Worm (Caenorhabditis elegans) whole organism, early embryonic: ENCODE data around the gene sra-27.
A peak's percentile ranks its signal among the peaks of the same experiment; 100 is the strongest.

Source experiments
- B0310.2 ChIP-seq: sonication (generic microtip); optimal IDR thresholded peaks from 2 replicates; lab custom pipeline; 2016; ENCODE audit warnings: mild to moderate bottlenecking, missing genetic modification characterization, missing compliant biosample characterization
- F13C5.2 ChIP-seq: sonication (generic microtip); optimal IDR thresholded peaks from 2 replicates; lab custom pipeline; 2017; ENCODE audit warnings: mild to moderate bottlenecking, missing genetic modification characterization, inconsistent platforms, missing compliant biosample characterization
- aly-1 ChIP-seq: sonication (generic microtip); optimal IDR thresholded peaks from 2 replicates; lab custom pipeline; 2016; ENCODE audit warnings: missing genetic modification characterization, missing compliant biosample characterization
- ama-1 ChIP-seq: fragments of 150-350 bp; optimal IDR thresholded peaks from 2 replicates; lab custom pipeline; 2014
- ceh-13 ChIP-seq: fragments of 200-800 bp; sonication (Bioruptor generic); optimal IDR thresholded peaks from 2 replicates; lab custom pipeline; 2018; ENCODE audit warnings: mild to moderate bottlenecking, missing genetic modification characterization, missing compliant biosample characterization
- ceh-36 ChIP-seq: sonication (generic microtip); optimal IDR thresholded peaks from 2 replicates; lab custom pipeline; 2016; ENCODE audit warnings: missing genetic modification characterization, inconsistent platforms, missing compliant biosample characterization
- ets-7 ChIP-seq: sonication (generic microtip); optimal IDR thresholded peaks from 2 replicates; lab custom pipeline; 2016; ENCODE audit warnings: missing genotype, missing genetic modification characterization, missing compliant biosample characterization
- flt-1 ChIP-seq: fragments of 200-800 bp; sonication (Bioruptor generic); IDR thresholded peaks from 2 replicates; pipeline ENCODE4 v1.3.6; 2022; ENCODE audit warnings: missing genetic modification characterization, missing compliant biosample characterization
- hmbx-1 ChIP-seq: sonication (generic microtip); optimal IDR thresholded peaks from 2 replicates; lab custom pipeline; 2016; ENCODE audit warnings: mild to moderate bottlenecking, missing genetic modification characterization, missing compliant biosample characterization
- hmg-4 ChIP-seq: fragments of 200-800 bp; sonication (Bioruptor generic); optimal IDR thresholded peaks from 2 replicates; lab custom pipeline; 2018; ENCODE audit warnings: mild to moderate bottlenecking, missing genetic modification characterization, missing compliant biosample characterization
- hnd-1 ChIP-seq: sonication (generic microtip); optimal IDR thresholded peaks from 2 replicates; lab custom pipeline; 2016; ENCODE audit warnings: missing genetic modification characterization, missing compliant biosample characterization
- pes-1 ChIP-seq: fragments of 200-800 bp; sonication (Bioruptor generic); IDR thresholded peaks from 2 replicates; pipeline ENCODE4 v1.3.6; 2022; ENCODE audit warnings: missing genetic modification reagents, missing genetic modification characterization, missing compliant biosample characterization
- scrt-1 ChIP-seq: fragments of 200-800 bp; sonication (Bioruptor generic); IDR thresholded peaks from 2 replicates; pipeline ENCODE4 v1.3.6; 2022; ENCODE audit warnings: missing genetic modification characterization, missing compliant biosample characterization
- sea-1 ChIP-seq: fragments of 200-800 bp; sonication (Bioruptor generic); conservative IDR thresholded peaks from 2 replicates; pipeline ENCODE4 v1.3.6; 2022; ENCODE audit warnings: missing genetic modification characterization, missing compliant biosample characterization
- tbx-11 ChIP-seq: fragments of 200-800 bp; sonication (Bioruptor generic); IDR thresholded peaks from 2 replicates; pipeline ENCODE4 v1.3.6; 2022; ENCODE audit warnings: missing genetic modification characterization, missing compliant biosample characterization
- tbx-37 ChIP-seq: fragments of 200-800 bp; sonication (Bioruptor generic); conservative IDR thresholded peaks from 2 replicates; pipeline ENCODE4 v1.3.6; 2022; ENCODE audit warnings: missing genetic modification reagents, missing genetic modification characterization, missing compliant biosample characterization
- tra-4 ChIP-seq: sonication (generic microtip); optimal IDR thresholded peaks from 2 replicates; lab custom pipeline; 2017; ENCODE audit warnings: missing genetic modification characterization, missing compliant biosample characterization

Gene sra-27

ce11 chrII:6524501-6524977 lies 44.3 kb upstream of the sra-27 start, which contains the start of gene C56E6.2:
C56E6.2 (plus strand) TSS chrII:6524927.
- TF ChIP-seq hnd-1 (tag; lab: Kevin White, UChicago) = no peak
- TF ChIP-seq aly-1 (tag; lab: Kevin White, UChicago) = no peak

ce11 chrII:6526136-6526684 lies 42.6 kb upstream of the sra-27 start:
- no peak for TF ChIP-seq tbx-37 (GFP tag; lab: Robert Waterston, UW)
- TF ChIP-seq tra-4 (tag; lab: Kevin White, UChicago) = no peak

DNA sequence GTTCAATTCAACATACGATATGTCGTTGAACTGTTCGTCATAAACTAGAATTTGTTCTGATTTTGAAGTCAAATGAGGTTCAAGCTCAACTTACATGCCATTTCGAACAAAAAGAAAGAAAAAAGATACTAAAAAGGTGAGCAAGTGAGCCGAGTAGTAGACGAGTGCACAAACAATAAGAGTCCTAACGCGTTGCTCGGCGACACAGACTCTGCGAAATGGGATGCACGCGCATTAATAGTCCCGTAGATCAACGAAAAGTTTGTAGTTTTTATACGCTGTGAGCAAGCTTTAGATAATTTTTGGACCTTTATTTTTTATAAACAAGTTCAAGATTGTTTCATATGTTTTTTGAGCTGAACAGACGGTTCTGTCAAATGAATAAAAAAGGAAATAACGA lies 40.2 kb upstream of the sra-27 start, which contains the start of gene C56E6.4:
C56E6.4 (minus strand) TSS at position 101 of the 400 bp plus-strand sequence.
- TF ChIP-seq tra-4 (tag; lab: Kevin White, UChicago) (no peak), sea-1 (GFP tag; lab: Robert Waterston, UW) (no peak), F13C5.2 (tag; lab: Kevin White, UChicago) (no peak), hmbx-1 (no peak), aly-1 (tag; lab: Kevin White, UChicago) (no peak), scrt-1 (GFP tag; lab: Robert Waterston, UW) (no peak), B0310.2 (tag; lab: Kevin White, UChicago) (no peak), hnd-1 (tag; lab: Kevin White, UChicago) (no peak), ceh-36 (tag; lab: Kevin White, UChicago) (no peak), pes-1 (GFP tag; lab: Robert Waterston, UW) (no peak), tbx-11 (GFP tag; lab: Robert Waterston, UW) (no peak), ets-7 (no peak), hmg-4 (GFP tag; lab: Kevin White, UChicago) (no peak), flt-1 (GFP tag; lab: Robert Waterston, UW) (no peak), tbx-37 (GFP tag; lab: Robert Waterston, UW) (no peak), ceh-13 (GFP tag; lab: Kevin White, UChicago) (no peak), ama-1 (lab: Kevin White, UChicago) (no peak)

DNA sequence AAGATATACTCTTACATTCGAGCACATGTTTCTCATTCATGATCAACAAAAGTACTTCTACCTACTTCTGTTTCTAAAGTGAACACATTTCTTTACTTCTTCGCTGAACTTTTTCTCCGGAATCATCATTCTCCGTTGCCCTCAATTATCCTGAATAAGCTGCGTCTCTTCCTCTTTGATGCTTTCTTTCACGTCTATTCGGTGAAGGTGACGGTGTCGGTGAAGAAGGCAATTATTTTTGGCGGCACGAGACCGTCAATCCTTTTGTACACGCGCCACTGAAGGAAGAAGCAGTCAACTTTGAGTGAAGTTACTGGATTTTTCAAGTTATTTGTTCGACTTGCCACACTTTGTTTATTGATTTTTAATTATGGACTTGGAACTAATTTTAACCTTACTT lies 37.3 kb upstream of the sra-27 start, which contains the start of gene abch-1:
abch-1 (minus strand) TSS at position 101 of the 400 bp plus-strand sequence.
- TF ChIP-seq ceh-36 (tag; lab: Kevin White, UChicago) = no peak
- no peak for TF ChIP-seq aly-1 (tag; lab: Kevin White, UChicago)
- no peak for TF ChIP-seq tbx-37 (GFP tag; lab: Robert Waterston, UW)

- no peak for TF ChIP-seq aly-1 (tag; lab: Kevin White, UChicago)
- no peak for TF ChIP-seq hmg-4 (GFP tag; lab: Kevin White, UChicago)
- TF ChIP-seq sea-1 (GFP tag; lab: Robert Waterston, UW) = no peak
- TF ChIP-seq ceh-36 (tag; lab: Kevin White, UChicago) = no peak
- TF ChIP-seq tbx-37 (GFP tag; lab: Robert Waterston, UW) = no peak
- TF ChIP-seq ama-1 (lab: Kevin White, UChicago) = no peak
- TF ChIP-seq hnd-1 (tag; lab: Kevin White, UChicago) = no peak
- no peak for TF ChIP-seq B0310.2 (tag; lab: Kevin White, UChicago)
- TF ChIP-seq ceh-13 (GFP tag; lab: Kevin White, UChicago) = no peak
- no peak for TF ChIP-seq ets-7
- no peak for TF ChIP-seq scrt-1 (GFP tag; lab: Robert Waterston, UW)
- no peak for TF ChIP-seq tra-4 (tag; lab: Kevin White, UChicago)
- TF ChIP-seq tbx-11 (GFP tag; lab: Robert Waterston, UW) = no peak
- TF ChIP-seq pes-1 (GFP tag; lab: Robert Waterston, UW) = no peak
- no peak for TF ChIP-seq F13C5.2 (tag; lab: Kevin White, UChicago)
- no peak for TF ChIP-seq flt-1 (GFP tag; lab: Robert Waterston, UW)
Observed at ce11 chrII:6531940-6532339, 36.9 kb upstream of the sra-27 start, which contains the start of gene abcx-1. abcx-1 (plus strand) TSS chrII:6532163.

- TF ChIP-seq ceh-36 (tag; lab: Kevin White, UChicago) (no peak), F13C5.2 (tag; lab: Kevin White, UChicago) (peak; percentile 5)
Observed at ce11 chrII:6535957-6536424, 32.8 kb upstream of the sra-27 start, which contains the start of gene utp-20. utp-20 (plus strand) TSS chrII:6536374.

- TF ChIP-seq F13C5.2 (tag; lab: Kevin White, UChicago) = no peak
- no peak for TF ChIP-seq hmg-4 (GFP tag; lab: Kevin White, UChicago)
- no peak for TF ChIP-seq ets-7
- no peak for TF ChIP-seq tbx-37 (GFP tag; lab: Robert Waterston, UW)
- TF ChIP-seq sea-1 (GFP tag; lab: Robert Waterston, UW) = no peak
- TF ChIP-seq B0310.2 (tag; lab: Kevin White, UChicago) = no peak
- TF ChIP-seq ceh-13 (GFP tag; lab: Kevin White, UChicago) = no peak
- no peak for TF ChIP-seq hnd-1 (tag; lab: Kevin White, UChicago)
- no peak for TF ChIP-seq ceh-36 (tag; lab: Kevin White, UChicago)
Observed at ce11 chrII:6544842-6545410, 23.9 kb upstream of the sra-27 start, which contains the start of gene lron-15. lron-15 (minus strand) TSS chrII:6544892.

DNA sequence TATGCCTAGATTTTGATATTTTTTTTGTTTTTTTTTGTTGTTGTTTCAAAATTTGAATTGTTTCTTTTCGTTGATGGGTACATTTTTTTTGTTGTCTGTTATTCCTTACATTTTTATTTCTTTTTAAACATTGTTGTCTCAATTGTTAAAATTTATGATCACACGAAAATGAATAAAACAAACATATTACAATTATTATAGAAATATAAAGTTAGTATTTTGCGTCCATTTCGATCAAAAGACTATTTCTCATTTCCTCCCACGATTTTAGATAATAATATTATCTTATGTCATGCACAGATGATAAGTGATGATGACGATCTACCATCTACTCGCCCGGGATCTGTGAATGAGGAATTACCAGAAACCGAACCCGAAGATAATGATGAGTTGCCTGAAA lies 14.1 kb upstream of the sra-27 start, which contains the start of gene wrn-1:
wrn-1 (plus strand) TSS at position 301 of the 400 bp plus-strand sequence.
- TF ChIP-seq tra-4 (tag; lab: Kevin White, UChicago) = no peak
- no peak for TF ChIP-seq hmbx-1
- no peak for TF ChIP-seq tbx-11 (GFP tag; lab: Robert Waterston, UW)
- no peak for TF ChIP-seq sea-1 (GFP tag; lab: Robert Waterston, UW)
- TF ChIP-seq scrt-1 (GFP tag; lab: Robert Waterston, UW) = no peak
- no peak for TF ChIP-seq tbx-37 (GFP tag; lab: Robert Waterston, UW)
